Fruit fly (Drosophila melanogaster): Measurements from ENCODE around the gene CG18301.

DNA sequence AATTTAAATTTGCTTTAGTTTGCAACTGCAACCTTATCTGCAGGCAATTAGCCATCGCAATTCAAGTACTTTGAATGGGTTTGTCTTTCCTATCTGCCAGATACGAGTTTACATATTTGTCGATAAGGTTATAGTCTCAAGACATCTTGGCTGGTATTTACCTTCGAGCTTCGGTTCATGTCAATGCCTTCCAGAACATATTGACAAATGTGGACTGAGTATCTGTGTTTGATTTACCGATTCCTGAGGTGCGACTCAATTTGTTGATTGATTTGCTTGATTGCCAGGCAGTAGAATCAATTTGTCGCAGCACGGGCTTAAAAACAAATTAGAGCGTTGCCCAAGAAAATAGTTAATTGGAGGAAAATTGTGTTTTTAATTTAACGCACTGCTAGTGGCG, 21.2 kb downstream of the CG18301 start:
- TF ChIP-seq lz (GFP tag; optimal IDR thresholded peaks at IDR 0.05) (no peak), spab (GFP tag; optimal IDR thresholded peaks at IDR 0.05) (no peak), Hr39 (GFP tag; optimal IDR thresholded peaks at IDR 0.05) (no peak), topi (GFP tag; optimal IDR thresholded peaks at IDR 0.05) (no peak), eg (GFP tag; IDR thresholded peaks at IDR 0.05) (0 out of 3 replicates have a peak, but pooled peaks have one; percentile 27), CG6163 (GFP tag; IDR thresholded peaks at IDR 0.05) (no peak), pdm3 (GFP tag; optimal IDR thresholded peaks at IDR 0.05) (no peak)
